Worm (Caenorhabditis elegans) whole organism, L4 larva: ENCODE measurements around the gene R03D7.15.
"Not testable (repeated sequence)": the region's sequence is repeated elsewhere in the genome, so short reads cannot be mapped to it uniquely, and the experiment has no call there.

Experiments
- F26F4.8 ChIP-seq: fragments of 200-800 bp; sonication (Bioruptor generic); conservative IDR thresholded peaks from 2 replicates; pipeline ENCODE4 v1.3.6; 2022; ENCODE audit warnings: missing genetic modification characterization, missing compliant biosample characterization
- T26A8.4 ChIP-seq: fragments of 200-800 bp; sonication (Bioruptor generic); IDR thresholded peaks from 2 replicates; pipeline ENCODE4 v1.3.6; 2022; ENCODE audit warnings: missing genetic modification characterization, missing compliant biosample characterization
- Y48G9A.11 ChIP-seq: fragments of 200-800 bp; sonication (Bioruptor generic); IDR thresholded peaks from 2 replicates; pipeline ENCODE4 v1.3.6; 2022; ENCODE audit warnings: missing genetic modification reagents, missing genetic modification characterization, missing compliant biosample characterization
- ZK337.2 ChIP-seq: fragments of 200-800 bp; sonication (Bioruptor generic); IDR thresholded peaks from 2 replicates; pipeline ENCODE4 v1.3.6; 2022; ENCODE audit warnings: missing genetic modification reagents, missing genetic modification characterization, missing compliant biosample characterization
- aha-1 ChIP-seq: fragments of 150-350 bp; peaks from one replicate; lab custom pipeline; 2014; ENCODE audit warnings: missing biosample characterization, missing genetic modification characterization
- ama-1 ChIP-seq: fragments of 150-350 bp; optimal IDR thresholded peaks from 2 replicates; lab custom pipeline; 2014; ENCODE audit warnings: inconsistent platforms, mixed read lengths
- ceh-28 ChIP-seq: fragments of 150-350 bp; optimal IDR thresholded peaks from 2 replicates; lab custom pipeline; 2014; ENCODE audit warnings: missing biosample characterization, missing genetic modification reagents, missing genetic modification characterization
- daf-16 ChIP-seq, 3 experiments: sonication (generic microtip); optimal IDR thresholded peaks; 2 replicates each; lab custom pipeline; 2016 to 2017; ENCODE audit warnings: missing genetic modification characterization in 3 of 3, missing genetic modification reagents in 3 of 3, mild to moderate bottlenecking in 2 of 3, missing compliant biosample characterization in 2 of 3, missing biosample characterization in 1 of 3, moderate library complexity in 1 of 3
- daf-19 ChIP-seq: fragments of 200-800 bp; sonication (Bioruptor generic); conservative IDR thresholded peaks from 2 replicates; pipeline ENCODE4 v1.3.6; 2022; ENCODE audit warnings: missing genetic modification characterization, missing compliant biosample characterization
- daf-8 ChIP-seq: fragments of 200-800 bp; sonication (Bioruptor generic); IDR thresholded peaks from 2 replicates; pipeline ENCODE4 v1.3.6; 2022; ENCODE audit warnings: missing genetic modification characterization, missing compliant biosample characterization
- dmd-6 ChIP-seq: fragments of 200-800 bp; sonication (Bioruptor generic); IDR thresholded peaks from 2 replicates; pipeline ENCODE4 v1.3.6; 2022; ENCODE audit warnings: missing genetic modification reagents, missing genetic modification characterization, missing compliant biosample characterization
- dve-1 ChIP-seq: sonication (generic microtip); optimal IDR thresholded peaks from 2 replicates; lab custom pipeline; 2017; ENCODE audit warnings: antibody characterized with exemption, mild to moderate bottlenecking, missing genetic modification characterization, missing compliant biosample characterization; ENCODE audit not compliant: insufficient read depth
- egl-27 ChIP-seq: sonication (generic microtip); optimal IDR thresholded peaks from 3 replicates; lab custom pipeline; 2017; ENCODE audit warnings: missing biosample characterization, missing genetic modification reagents, missing genetic modification characterization
- gei-8 ChIP-seq: fragments of 200-800 bp; sonication (Bioruptor generic); optimal IDR thresholded peaks from 2 replicates; lab custom pipeline; 2018; ENCODE audit warnings: mild to moderate bottlenecking, missing genetic modification characterization, missing compliant biosample characterization
- hif-1 ChIP-seq, 2 experiments: sonication (generic microtip); optimal IDR thresholded peaks; 2 replicates each; lab custom pipeline; 2016 to 2017; ENCODE audit warnings: missing compliant biosample characterization in 2 of 2, missing genetic modification characterization in 2 of 2, missing genetic modification reagents in 2 of 2, missing genotype in 2 of 2, mild to moderate bottlenecking in 1 of 2
- hlh-11 ChIP-seq: fragments of 200-800 bp; sonication (Bioruptor generic); optimal IDR thresholded peaks from 2 replicates; lab custom pipeline; 2018; ENCODE audit warnings: mild to moderate bottlenecking, missing genetic modification characterization, missing compliant biosample characterization
- hlh-30 ChIP-seq: sonication (generic microtip); optimal IDR thresholded peaks from 2 replicates; lab custom pipeline; 2017; ENCODE audit warnings: antibody characterized with exemption, mild to moderate bottlenecking, missing genetic modification characterization, missing compliant biosample characterization; ENCODE audit not compliant: insufficient read depth
- hmg-1.1 ChIP-seq: fragments of 200-800 bp; sonication (Bioruptor generic); IDR thresholded peaks from 2 replicates; pipeline ENCODE4 v1.3.6; 2022; ENCODE audit warnings: missing genetic modification reagents, missing genetic modification characterization, missing compliant biosample characterization
- lin-1 ChIP-seq: fragments of 200-800 bp; sonication (Bioruptor generic); IDR thresholded peaks from 2 replicates; pipeline ENCODE4 v1.3.6; 2022; ENCODE audit warnings: missing genetic modification reagents, missing genetic modification characterization, missing compliant biosample characterization
- lsy-2 ChIP-seq, 2 experiments: fragments of 150-350 bp in 1 of 2; sonication (generic microtip) in 1 of 2; optimal IDR thresholded peaks; 2 replicates each; lab custom pipeline; 2014 to 2017; ENCODE audit warnings: missing biosample characterization in 2 of 2, missing genetic modification characterization in 2 of 2
- mdl-1 ChIP-seq, 2 experiments: fragments of 150-350 bp in 1 of 2; sonication (generic microtip) in 1 of 2; optimal IDR thresholded peaks; 2 replicates each; lab custom pipeline; 2014 to 2017; ENCODE audit warnings: missing biosample characterization in 2 of 2, missing genetic modification characterization in 2 of 2
- mep-1 ChIP-seq: fragments of 150-350 bp; sonication (generic microtip); optimal IDR thresholded peaks from 3 replicates; lab custom pipeline; 2014; ENCODE audit warnings: missing biosample characterization, missing genetic modification characterization
- nhr-102 ChIP-seq: sonication (generic microtip); optimal IDR thresholded peaks from 2 replicates; lab custom pipeline; 2016; ENCODE audit warnings: mild to moderate bottlenecking, missing genetic modification characterization, moderate library complexity, missing compliant biosample characterization
- nhr-111 ChIP-seq: fragments of 200-800 bp; sonication (Bioruptor generic); optimal IDR thresholded peaks from 2 replicates; lab custom pipeline; 2018; ENCODE audit warnings: mild to moderate bottlenecking, missing genetic modification characterization, missing compliant biosample characterization
- nhr-28 ChIP-seq: fragments of 150-350 bp; optimal IDR thresholded peaks from 2 replicates; lab custom pipeline; 2014; ENCODE audit warnings: missing biosample characterization, missing genetic modification characterization
- nhr-48 ChIP-seq: sonication (generic microtip); optimal IDR thresholded peaks from 2 replicates; lab custom pipeline; 2016; ENCODE audit warnings: mild to moderate bottlenecking, missing genetic modification characterization, missing compliant biosample characterization
- nhr-6 ChIP-seq: fragments of 150-350 bp; optimal IDR thresholded peaks from 2 replicates; lab custom pipeline; 2014; ENCODE audit warnings: missing biosample characterization, missing genetic modification characterization
- nhr-77 ChIP-seq: fragments of 150-350 bp; optimal IDR thresholded peaks from 2 replicates; lab custom pipeline; 2014; ENCODE audit warnings: missing biosample characterization, missing genetic modification characterization
- php-3 ChIP-seq: fragments of 200-800 bp; sonication (Bioruptor generic); IDR thresholded peaks from 2 replicates; pipeline ENCODE4 v1.3.6; 2022; ENCODE audit warnings: missing genetic modification reagents, missing genetic modification characterization, missing compliant biosample characterization
- pqm-1 ChIP-seq: sonication (generic microtip); optimal IDR thresholded peaks from 2 replicates; lab custom pipeline; 2017; ENCODE audit warnings: missing biosample characterization, missing genetic modification characterization
- rbr-2 ChIP-seq: sonication (generic microtip); optimal IDR thresholded peaks from 2 replicates; lab custom pipeline; 2016; ENCODE audit warnings: missing genotype, missing genetic modification characterization, missing compliant biosample characterization
- saeg-2 ChIP-seq: fragments of 200-800 bp; sonication (Bioruptor generic); IDR thresholded peaks from 2 replicates; pipeline ENCODE4 v1.3.6; 2022; ENCODE audit warnings: missing genetic modification reagents, missing genetic modification characterization, missing compliant biosample characterization
- set-16 ChIP-seq: fragments of 200-800 bp; sonication (Bioruptor generic); IDR thresholded peaks from 2 replicates; pipeline ENCODE4 v1.3.6; 2022; ENCODE audit warnings: missing genetic modification reagents, missing genetic modification characterization, missing compliant biosample characterization
- spr-3 ChIP-seq: fragments of 200-800 bp; sonication (Bioruptor generic); optimal IDR thresholded peaks from 2 replicates; lab custom pipeline; 2018; ENCODE audit warnings: mild to moderate bottlenecking, missing genetic modification characterization, missing compliant biosample characterization
- tra-1 ChIP-seq: fragments of 200-800 bp; sonication (Bioruptor generic); IDR thresholded peaks from 2 replicates; pipeline ENCODE4 v1.3.6; 2022; ENCODE audit warnings: missing genetic modification reagents, missing genetic modification characterization, missing compliant biosample characterization
- unc-39 ChIP-seq: sonication (generic microtip); optimal IDR thresholded peaks from 2 replicates; lab custom pipeline; 2017; ENCODE audit warnings: missing biosample characterization, missing genetic modification characterization
- unc-62 ChIP-seq, 3 experiments: fragments of 150-350 bp in 1 of 3; sonication (generic microtip); optimal IDR thresholded peaks in 2 of 3; peaks in 1 of 3; 1 replicate in 1 of 3; 2 replicates in 2 of 3; lab custom pipeline; 2014 to 2017; ENCODE audit warnings: missing biosample characterization in 3 of 3, missing genetic modification characterization in 3 of 3, missing genetic modification reagents in 3 of 3, missing genotype in 1 of 3
- zag-1 ChIP-seq: fragments of 150-350 bp; optimal IDR thresholded peaks from 2 replicates; lab custom pipeline; 2014; ENCODE audit warnings: missing biosample characterization, missing genetic modification characterization
- zip-2 ChIP-seq: fragments of 150-350 bp; optimal IDR thresholded peaks from 2 replicates; lab custom pipeline; 2014; ENCODE audit warnings: missing biosample characterization, missing genetic modification characterization
- ztf-7 ChIP-seq: fragments of 150-350 bp; optimal IDR thresholded peaks from 2 replicates; lab custom pipeline; 2014; ENCODE audit warnings: missing biosample characterization, missing genetic modification characterization

Gene R03D7.15

ce11 chrII:10917174-10917573 is 24.8 kb upstream of the R03D7.15 start, which contains the start of gene F44F4.10:
TSS of gene F44F4.10 (minus strand) at chrII:10917274.
- TF ChIP-seq T26A8.4 (GFP tag; lab: Robert Waterston, UW) (no peak), unc-62 (GFP tag; optimal IDR thresholded peaks at IDR 0.05 in 1 of 2; lab: Kevin White, UChicago) (peak in 1 of 2 experiments; percentile 48), unc-62 (tag; optimal IDR thresholded peaks at IDR 0.05; lab: Kevin White, UChicago) (no peak)
- TF ChIP-seq, all 104 proteins: peak for 1

ce11 chrII:10918293-10918756 is 23.7 kb upstream of the R03D7.15 start, which contains the start of gene tba-4:
TSS of gene tba-4 (plus strand) at chrII:10918706.
- TF ChIP-seq nhr-28 (tag; lab: Kevin White, UChicago) (peak; percentile 86), daf-16 (GFP tag; optimal IDR thresholded peaks at IDR 0.05; lab: Kevin White, UChicago) (no peak), daf-16 (tag; optimal IDR thresholded peaks at IDR 0.05; lab: Kevin White, UChicago) (peak; percentile 55), zag-1 (no peak), spr-3 (no peak), hlh-11 (tag; lab: Kevin White, UChicago) (peak; percentile 30), nhr-6 (tag; lab: Kevin White, UChicago) (peak; percentile 3), pqm-1 (tag; lab: Kevin White, UChicago) (peak; percentile 79), F26F4.8 (GFP tag; lab: Robert Waterston, UW) (no peak), T26A8.4 (GFP tag; lab: Robert Waterston, UW) (no peak)

- not testable (repeated sequence) for TF ChIP-seq gei-8 (GFP tag; lab: Kevin White, UChicago); nhr-111 (GFP tag; lab: Kevin White, UChicago); dmd-6 (GFP tag; lab: Robert Waterston, UW)
These were observed 19.1 kb upstream of the R03D7.15 start, which contains the start of gene Y19D2B.1 for ce11 chrII:10922874-10923273. TSS of gene Y19D2B.1 (minus strand) at chrII:10922974.

- TF ChIP-seq hmg-1.1 (GFP tag; lab: Robert Waterston, UW) (no peak), nhr-111 (GFP tag; lab: Kevin White, UChicago) (no peak), aha-1 (tag; lab: Kevin White, UChicago) (peak; percentile 13), set-16 (GFP tag; lab: Robert Waterston, UW) (no peak), daf-8 (GFP tag; lab: Robert Waterston, UW) (no peak)
These were observed 18.1 kb upstream of the R03D7.15 start, which contains the start of gene Y19D2B.2 for ce11 chrII:10923948-10924347. TSS of gene Y19D2B.2 (plus strand) at chrII:10924248.

ce11 chrII:10924669-10925068 is 17.3 kb upstream of the R03D7.15 start:
- TF ChIP-seq ZK337.2 (GFP tag; lab: Robert Waterston, UW) (no peak), hlh-30 (peak; percentile 78), hlh-11 (tag; lab: Kevin White, UChicago) (peak; percentile 80), pqm-1 (tag; lab: Kevin White, UChicago) (peak; percentile 93), egl-27 (tag; lab: Kevin White, UChicago) (no peak), daf-19 (GFP tag; lab: Robert Waterston, UW) (no peak), lsy-2 (tag; optimal IDR thresholded peaks at IDR 0.05; lab: Kevin White, UChicago) (peak in 1 of 2 experiments; percentile 32), ceh-28 (no peak), mdl-1 (tag; optimal IDR thresholded peaks at IDR 0.05; lab: Kevin White, UChicago) (peak in 1 of 2 experiments; percentile 82), php-3 (GFP tag; lab: Robert Waterston, UW) (peak; percentile 91), nhr-28 (tag; lab: Kevin White, UChicago) (peak; percentile 97), zip-2 (tag; lab: Kevin White, UChicago) (no peak), mep-1 (tag; lab: Kevin White, UChicago) (peak; percentile 63), dmd-6 (GFP tag; lab: Robert Waterston, UW) (peak; percentile 89), aha-1 (tag; lab: Kevin White, UChicago) (peak; percentile 83), hif-1 (tag; optimal IDR thresholded peaks at IDR 0.05; lab: Kevin White, UChicago) (peak in 1 of 2 experiments; percentile 56), nhr-48 (tag; lab: Kevin White, UChicago) (peak; percentile 57), lin-1 (GFP tag; lab: Robert Waterston, UW) (peak; percentile 13; the same call in 1 of the 2 replicates), Y48G9A.11 (GFP tag; lab: Robert Waterston, UW) (no peak), nhr-102 (peak; percentile 37), nhr-77 (tag; lab: Kevin White, UChicago) (peak; percentile 84), daf-16 (GFP tag; optimal IDR thresholded peaks at IDR 0.05; lab: Kevin White, UChicago) (no peak), daf-16 (tag; optimal IDR thresholded peaks at IDR 0.05; lab: Kevin White, UChicago) (peak; percentile 98), saeg-2 (GFP tag; lab: Robert Waterston, UW) (peak; percentile 21; the same call in 1 of the 2 replicates), ztf-7 (no peak), rbr-2 (tag; lab: Kevin White, UChicago) (no peak), dve-1 (peak; percentile 93), unc-39 (tag; lab: Kevin White, UChicago) (no peak), ama-1 (lab: Kevin White, UChicago) (no peak), tra-1 (peak; percentile 33; the same call in 1 of the 2 replicates)
